Worm (Caenorhabditis elegans): ENCODE data around the gene K02A6.4.
"Not testable (repeated sequence)": the region's sequence is repeated elsewhere in the genome, so short reads cannot be mapped to it uniquely, and the experiment has no call there.

Gene K02A6.4

DNA sequence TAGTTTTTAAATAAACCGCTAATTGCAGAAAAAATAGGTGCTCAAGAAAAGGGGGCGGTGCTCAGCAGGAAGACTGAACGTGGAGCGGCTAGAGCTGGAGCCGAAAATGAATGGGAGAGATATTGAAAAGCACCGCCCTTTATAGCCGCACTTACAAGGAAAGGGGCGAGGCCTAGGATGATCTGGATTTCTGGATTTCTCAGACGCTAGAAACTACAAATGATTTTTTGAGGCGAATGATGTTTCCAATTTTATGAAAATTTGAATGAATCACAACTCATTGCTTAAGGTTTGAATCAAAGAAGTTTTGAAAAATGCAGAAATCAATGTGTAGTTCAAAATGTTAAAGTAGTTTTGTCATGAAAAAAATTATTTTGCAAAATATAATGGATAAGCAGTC lies 6.4 kb upstream of the K02A6.4 start, which contains the start of gene K02A6.2:
TSS of gene K02A6.2 (minus strand) at position 101 of the 400 bp plus-strand sequence.
- no peak for TF ChIP-seq unc-62 (GFP tag; optimal IDR thresholded peaks at IDR 0.05)

DNA sequence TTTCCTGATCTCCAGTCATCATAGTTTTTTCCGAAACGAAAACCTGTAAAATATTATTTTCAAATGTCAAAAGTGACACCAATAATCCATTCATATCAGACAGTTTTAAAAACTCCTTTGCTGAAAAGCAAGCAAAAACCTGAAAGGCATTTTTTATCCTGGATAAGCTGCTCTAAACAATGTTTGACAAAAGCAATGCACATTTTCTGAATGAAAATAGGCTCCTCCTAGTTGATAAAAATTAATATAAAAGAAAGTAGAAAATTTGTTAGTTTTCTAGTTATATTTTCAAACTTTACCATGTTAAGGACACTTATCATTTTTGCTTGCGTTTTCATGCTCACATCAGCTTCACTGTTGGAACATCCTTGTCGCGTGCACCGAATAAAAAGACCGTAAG lies 875 bp upstream of the K02A6.4 start, which contains the start of gene K02A6.1:
TSS of gene K02A6.1 (plus strand) at position 301 of the 400 bp plus-strand sequence.
- no peak for TF ChIP-seq unc-62 (GFP tag; optimal IDR thresholded peaks at IDR 0.05)

DNA sequence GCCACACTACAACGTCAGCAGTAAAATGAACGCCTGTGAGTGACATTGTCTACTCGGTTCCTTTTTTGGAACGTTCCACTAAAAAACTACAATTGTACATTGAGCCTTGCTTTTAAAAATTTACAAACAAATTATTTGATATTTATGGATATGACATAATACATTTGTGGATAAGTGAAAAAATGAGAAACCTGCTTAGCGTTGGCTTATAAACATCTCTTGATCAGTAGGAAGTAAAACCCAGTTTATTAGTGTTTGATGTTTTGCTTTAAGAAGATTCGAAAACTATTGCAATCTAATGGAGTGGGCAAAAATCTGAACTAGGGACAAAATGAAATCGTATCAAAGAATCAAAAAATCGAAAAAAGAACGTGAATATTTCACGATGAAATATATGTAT lies 1.6 kb downstream of the K02A6.4 start:
- TF ChIP-seq unc-62 (GFP tag; optimal IDR thresholded peaks at IDR 0.05) = no peak

DNA sequence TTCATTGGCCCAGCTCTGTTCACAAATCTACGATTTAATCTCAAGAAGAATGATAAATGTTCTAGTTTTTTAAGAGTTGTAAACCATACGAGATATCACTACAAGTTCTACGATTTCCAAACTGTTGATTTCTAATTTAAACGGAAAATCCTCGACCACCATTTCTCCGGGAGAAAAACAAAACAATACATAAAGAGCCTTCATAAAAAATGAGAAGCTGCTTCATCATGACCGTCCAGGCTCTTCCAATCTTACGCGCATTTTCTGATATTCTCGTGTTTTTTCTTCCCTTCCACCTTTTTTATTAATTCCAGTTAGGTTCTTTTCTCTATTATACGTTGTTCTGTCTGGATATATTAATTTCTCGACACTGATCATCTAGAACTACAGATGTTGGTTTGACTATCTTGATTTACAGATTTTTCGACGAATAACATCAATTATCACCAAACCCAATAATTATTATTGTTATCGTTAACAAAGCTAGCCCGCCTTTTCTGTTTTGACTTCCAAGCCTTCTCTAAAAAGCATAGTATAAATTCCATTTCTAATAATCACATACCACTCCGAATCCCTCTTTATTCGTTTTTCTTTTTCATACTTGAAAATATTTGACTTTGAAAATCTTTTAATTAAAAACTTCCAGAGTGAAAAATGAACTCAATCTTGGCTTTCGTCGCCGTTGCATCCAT lies 4.0 kb downstream of the K02A6.4 start, which contains the start of gene C47D2.1:
TSS of gene C47D2.1 (plus strand) at position 642 of the 692 bp plus-strand sequence.
- no peak for TF ChIP-seq unc-62 (GFP tag; optimal IDR thresholded peaks at IDR 0.05)

DNA sequence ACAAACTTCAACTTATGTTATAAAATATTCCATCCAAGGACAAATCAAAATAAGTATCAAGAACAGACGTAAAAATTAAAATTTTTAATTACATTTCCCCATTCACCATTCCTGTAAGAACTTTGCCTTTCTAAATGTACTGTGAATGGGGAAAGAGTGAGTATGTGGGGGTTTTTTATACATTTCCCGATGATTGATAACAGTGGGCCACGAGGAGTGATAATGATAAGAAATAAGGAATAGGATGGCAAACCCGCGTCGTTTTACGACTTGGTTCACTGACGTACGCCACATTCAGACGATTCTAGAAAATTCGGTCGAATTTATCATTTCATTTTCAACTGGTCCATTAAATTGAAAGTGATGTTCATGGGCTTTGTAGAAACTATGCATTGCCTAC lies 7.6 kb downstream of the K02A6.4 start, which contains the start of gene cdd-1:
TSS of gene cdd-1 (minus strand) at position 151 of the 400 bp plus-strand sequence.
- no peak for TF ChIP-seq unc-62 (GFP tag; optimal IDR thresholded peaks at IDR 0.05)

DNA sequence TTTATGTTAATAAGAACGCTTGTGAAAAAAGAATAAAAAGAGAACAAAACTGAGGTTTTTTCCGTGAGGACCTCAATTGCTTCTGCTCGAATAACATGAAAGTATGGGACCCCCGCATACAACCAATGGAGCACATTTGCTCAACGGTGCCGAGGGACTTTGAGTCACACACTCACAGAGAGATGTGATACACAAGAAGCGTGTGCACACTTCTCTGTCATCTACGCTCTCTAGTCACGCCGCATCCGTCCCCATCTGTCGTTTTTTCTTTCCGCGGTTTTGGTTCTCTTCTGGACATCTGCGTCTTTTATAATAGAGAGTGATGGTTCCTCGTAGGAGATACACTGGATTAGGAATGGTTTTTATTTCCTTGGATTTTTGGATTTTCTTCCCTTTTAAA lies 12.6 kb downstream of the K02A6.4 start:
- TF ChIP-seq unc-62 (GFP tag; optimal IDR thresholded peaks at IDR 0.05) = no peak

DNA sequence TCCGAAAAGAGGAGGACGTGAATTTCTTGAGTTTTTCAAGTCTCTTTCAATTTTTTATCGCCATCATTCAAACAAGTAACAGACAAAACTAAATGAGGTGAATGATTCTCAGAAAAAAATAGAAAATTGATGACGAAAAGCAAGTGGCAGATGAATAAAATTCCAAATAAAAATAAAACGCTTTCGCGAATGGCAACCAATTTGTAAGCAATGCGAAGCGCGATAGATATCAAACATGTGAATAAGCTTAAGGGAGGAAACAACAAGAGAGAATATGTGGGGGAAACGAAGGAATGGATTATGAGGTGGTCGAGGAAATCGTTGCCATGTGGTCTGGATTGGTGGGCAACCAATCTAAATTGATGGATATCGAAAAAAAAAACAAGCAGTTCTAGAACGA lies 14.1 kb downstream of the K02A6.4 start:
- TF ChIP-seq unc-62 (GFP tag; optimal IDR thresholded peaks at IDR 0.05) = no peak

DNA sequence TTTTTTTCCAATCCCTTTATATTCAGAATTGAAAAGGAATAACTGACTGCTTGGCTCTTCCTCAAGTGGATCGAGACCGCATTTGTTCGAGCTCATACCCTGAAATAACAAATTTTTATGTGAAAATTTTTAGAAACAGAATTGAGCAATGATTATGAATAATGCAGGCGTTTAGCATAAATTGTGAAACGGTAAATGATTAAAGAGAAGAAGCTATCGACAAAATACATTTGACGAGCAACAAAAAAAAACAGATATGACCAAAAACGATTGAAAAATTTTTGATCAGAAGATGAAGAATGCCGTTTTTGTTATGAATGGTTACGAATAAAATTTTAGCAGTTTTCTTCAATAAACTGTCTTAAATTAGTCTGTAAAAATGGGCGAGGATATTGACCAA lies 14.9 kb downstream of the K02A6.4 start, which contains the start of gene C17H11.6:
TSS of gene C17H11.6 (minus strand) at position 101 of the 400 bp plus-strand sequence.
- TF ChIP-seq unc-62 (GFP tag; optimal IDR thresholded peaks at IDR 0.05) = no peak

DNA sequence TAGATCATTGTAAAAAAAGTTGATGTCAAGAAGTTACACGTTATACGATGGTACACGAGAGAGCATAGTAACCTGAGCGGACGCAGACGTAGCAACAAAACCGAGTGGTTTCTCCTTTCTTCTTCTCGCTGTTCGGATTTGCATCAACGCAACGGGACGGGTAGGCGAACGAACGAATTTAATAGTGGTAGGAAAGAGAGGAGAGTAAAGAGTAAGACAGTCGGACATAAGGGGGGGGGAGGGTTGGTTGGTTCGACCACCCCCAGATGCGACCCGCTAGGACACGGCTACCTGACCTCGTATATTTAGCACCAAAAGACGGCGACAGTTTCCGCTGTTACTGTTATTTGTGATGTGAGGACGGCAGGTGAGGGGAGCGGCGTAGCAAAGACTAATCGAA lies 17.3 kb downstream of the K02A6.4 start:
- TF ChIP-seq unc-62 (GFP tag; optimal IDR thresholded peaks at IDR 0.05) = no peak

DNA sequence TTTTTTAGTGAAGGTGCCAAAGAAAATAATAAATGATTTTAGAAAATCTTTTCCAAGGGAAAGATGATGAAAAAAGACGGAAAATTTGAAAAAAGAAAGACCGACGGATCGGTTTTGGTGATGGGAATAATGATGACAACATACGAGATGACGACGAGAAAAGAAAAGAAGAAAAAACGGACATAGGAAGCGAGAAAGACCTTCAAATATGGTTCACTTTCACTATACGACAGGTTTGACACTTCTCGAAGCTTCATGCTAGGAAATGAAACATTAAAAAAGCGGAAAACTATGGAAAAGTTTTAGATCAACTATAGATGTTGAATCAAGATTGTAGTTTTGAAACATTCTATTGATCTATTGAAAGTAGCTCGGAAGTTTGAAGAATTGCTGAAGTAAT lies 18.3 kb downstream of the K02A6.4 start:
- no peak for TF ChIP-seq unc-62 (GFP tag; optimal IDR thresholded peaks at IDR 0.05)

DNA sequence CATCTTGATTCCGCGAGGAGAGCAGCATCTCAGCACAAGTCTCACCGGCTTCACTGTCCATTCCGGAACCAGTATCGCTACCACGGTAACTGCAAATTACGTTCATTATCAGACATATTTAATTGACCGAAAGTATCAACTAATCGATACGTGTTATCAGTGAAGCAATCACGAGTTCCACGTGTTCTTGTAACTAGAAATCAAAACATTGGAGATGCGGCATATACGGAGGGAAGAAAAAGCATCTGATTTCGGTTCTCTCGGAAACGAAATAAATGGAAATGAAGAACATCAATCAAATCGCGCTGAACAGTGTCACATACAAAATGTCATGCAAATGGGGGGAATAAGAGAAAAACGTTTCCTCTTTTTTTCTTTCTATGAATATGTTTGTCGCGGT lies 25.3 kb downstream of the K02A6.4 start:
- TF ChIP-seq unc-62 (GFP tag; optimal IDR thresholded peaks at IDR 0.05) = no peak

DNA sequence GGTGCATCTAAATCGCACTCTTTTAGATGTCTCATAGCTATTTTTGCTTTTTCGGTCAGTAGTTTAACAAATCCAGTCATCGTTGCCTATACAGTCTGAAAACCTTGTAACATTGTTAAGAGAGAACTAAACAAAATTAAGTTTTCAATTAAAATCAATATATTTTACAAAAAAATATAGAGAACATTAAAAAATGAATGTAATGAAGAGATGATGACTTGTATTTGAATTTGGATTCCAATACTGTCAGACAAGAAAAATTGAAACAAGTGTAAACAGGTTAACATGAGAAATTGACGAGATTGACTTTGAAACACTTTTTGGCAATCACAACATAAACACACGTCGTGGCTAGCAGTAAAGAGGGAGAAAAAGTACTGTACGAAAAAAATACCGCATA lies 33.5 kb downstream of the K02A6.4 start, which contains the start of gene C17H11.5:
TSS of gene C17H11.5 (minus strand) at position 101 of the 400 bp plus-strand sequence.
- no peak for TF ChIP-seq unc-62 (GFP tag; optimal IDR thresholded peaks at IDR 0.05)

DNA sequence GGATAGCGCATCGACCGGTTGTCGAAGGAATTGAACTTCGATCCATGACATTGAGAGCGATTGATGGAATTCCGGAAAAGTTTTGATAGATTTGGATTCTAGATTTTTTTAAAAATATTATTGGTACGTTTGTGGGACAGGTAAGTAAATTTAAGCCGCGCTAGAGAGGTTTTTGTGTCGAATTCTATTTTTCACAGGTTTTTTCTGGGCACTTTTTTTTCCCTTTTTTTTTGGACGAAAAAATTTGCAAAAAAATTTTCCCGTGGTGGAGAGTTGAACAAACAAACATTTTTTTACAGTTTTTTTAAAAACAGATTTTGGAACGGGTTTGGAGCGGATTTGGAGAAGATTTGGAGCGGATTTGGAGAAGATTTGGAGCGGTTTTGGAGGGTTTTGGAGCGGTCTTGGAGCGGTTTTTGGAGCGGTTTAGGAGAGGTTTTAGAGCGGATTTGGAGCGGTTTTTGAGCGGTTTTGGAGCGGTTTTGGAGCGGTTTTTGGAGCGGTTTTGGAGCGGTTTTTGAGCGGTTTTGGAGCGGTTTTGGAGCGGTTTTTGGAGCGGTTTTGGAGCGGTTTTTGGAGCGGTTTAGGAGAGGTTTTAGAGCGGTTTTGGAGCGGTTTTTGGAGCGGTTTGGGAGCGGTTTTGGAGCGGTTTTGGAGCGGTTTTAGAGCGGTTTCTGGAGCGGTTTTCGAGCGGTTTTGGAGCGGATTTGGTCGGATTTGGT lies 36.8 kb downstream of the K02A6.4 start, which contains the start of gene C17H11.4:
TSS of gene C17H11.4 (minus strand) at position 51 of the 722 bp plus-strand sequence.
- not testable (repeated sequence) for TF ChIP-seq unc-62 (GFP tag; optimal IDR thresholded peaks at IDR 0.05)

DNA sequence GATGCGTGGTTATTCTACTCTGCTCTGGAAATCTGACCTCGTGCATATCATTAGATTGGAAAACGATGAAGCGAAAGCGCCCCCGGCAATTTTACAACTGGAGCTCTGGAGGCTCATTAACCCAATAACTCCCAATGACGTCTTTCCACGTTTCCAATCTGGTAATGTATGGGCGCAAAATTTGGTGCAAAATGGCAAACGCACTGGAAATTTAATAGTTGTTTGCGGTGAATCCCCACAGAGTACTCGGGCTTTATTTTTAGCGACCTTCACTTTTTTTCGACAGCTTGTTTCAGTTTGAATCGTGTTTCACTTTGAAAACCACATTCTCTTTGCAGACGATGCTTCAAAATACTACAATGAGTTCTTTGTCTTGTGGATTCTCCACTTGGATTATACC lies 44.9 kb downstream of the K02A6.4 start, which contains the start of gene C17H11.1:
TSS of gene C17H11.1 (plus strand) at position 301 of the 400 bp plus-strand sequence.
- no peak for TF ChIP-seq unc-62 (GFP tag; optimal IDR thresholded peaks at IDR 0.05)

DNA sequence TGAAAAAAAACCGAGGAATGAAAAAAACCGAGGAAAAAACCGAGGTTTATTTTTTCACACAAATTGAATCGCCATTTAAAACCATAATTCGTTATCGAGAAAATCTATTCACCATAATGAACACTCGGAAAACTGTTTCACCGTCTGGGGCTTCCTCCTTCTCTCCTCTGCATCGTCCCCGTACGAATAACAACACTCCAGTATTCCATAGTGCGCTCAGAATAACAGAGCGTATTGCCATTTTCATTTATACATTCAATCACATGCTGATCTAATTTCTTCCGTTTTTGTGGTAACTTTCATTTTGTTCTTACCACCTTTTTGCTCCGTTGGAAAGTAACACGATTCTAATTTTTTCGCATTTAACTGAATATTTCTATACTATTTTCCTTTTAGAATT lies 49.0 kb downstream of the K02A6.4 start, which contains the start of gene C17H11.2:
TSS of gene C17H11.2 (plus strand) at position 397 of the 400 bp plus-strand sequence.
- no peak for TF ChIP-seq unc-62 (GFP tag; optimal IDR thresholded peaks at IDR 0.05)
